Fruit fly (Drosophila melanogaster) whole organism, embryonic: ENCODE results near the gene CG43750.
A peak's percentile ranks its signal among the peaks of the same experiment; 100 is the strongest.

Experiments
- Ada2b ChIP-seq: fragments of 200-800 bp; sonication (Bioruptor generic); IDR thresholded peaks from 2 replicates; pipeline ENCODE4 v1.3.6; 2022; ENCODE audit warnings: missing biosample characterization, missing genetic modification characterization
- Awh ChIP-seq: fragments of 200-800 bp; sonication (Bioruptor generic); IDR thresholded peaks from 2 replicates; pipeline ENCODE4, ENCODE4 v1.3.6; 2022; ENCODE audit warnings: missing biosample characterization, missing genetic modification characterization
- Bgb ChIP-seq: fragments of 200-800 bp; sonication (Bioruptor generic); IDR thresholded peaks from 2 replicates; pipeline ENCODE4 v1.3.6; 2022; ENCODE audit warnings: missing biosample characterization, missing genetic modification characterization; ENCODE audit not compliant: partially characterized antibody
- C15 ChIP-seq: fragments of 200-800 bp; sonication (Bioruptor generic); IDR thresholded peaks from 3 replicates; pipeline ENCODE4 v1.3.6; 2022; ENCODE audit warnings: missing biosample characterization, missing genetic modification characterization
- CG10267 ChIP-seq: fragments of 200-800 bp; sonication (Bioruptor generic); optimal IDR thresholded peaks from 2 replicates; lab custom pipeline; 2018; ENCODE audit warnings: missing biosample characterization, mild to moderate bottlenecking, missing genetic modification characterization, moderate library complexity
- CG10565 ChIP-seq: fragments of 200-800 bp; sonication (Bioruptor generic); optimal IDR thresholded peaks from 3 replicates; lab custom pipeline; 2016; ENCODE audit warnings: missing biosample characterization, mild to moderate bottlenecking, missing genetic modification characterization
- CG11560 ChIP-seq: fragments of 200-800 bp; sonication (Bioruptor generic); IDR thresholded peaks from 3 replicates; pipeline ENCODE4 v1.3.6; 2022; ENCODE audit warnings: missing biosample characterization, missing genetic modification characterization
- CG11723 ChIP-seq: fragments of 200-800 bp; sonication (Bioruptor generic); optimal IDR thresholded peaks from 2 replicates; lab custom pipeline; 2017; ENCODE audit warnings: missing biosample characterization, mild to moderate bottlenecking, missing genetic modification characterization
- CG12071 ChIP-seq: fragments of 200-800 bp; sonication (Bioruptor generic); optimal IDR thresholded peaks from 3 replicates; lab custom pipeline; 2018; ENCODE audit warnings: missing biosample characterization, mild to moderate bottlenecking, missing genetic modification characterization
- CG12659 ChIP-seq: fragments of 200-800 bp; sonication (Bioruptor generic); optimal IDR thresholded peaks from 3 replicates; lab custom pipeline; 2017; ENCODE audit warnings: mild to moderate bottlenecking, missing biosample characterization, missing genetic modification reagents, missing genetic modification characterization
- CG13624 ChIP-seq: fragments of 200-800 bp; sonication (Bioruptor generic); optimal IDR thresholded peaks from 2 replicates; lab custom pipeline; 2016; ENCODE audit warnings: missing biosample characterization, missing genetic modification characterization
- CG13894 ChIP-seq: fragments of 200-800 bp; sonication (Bioruptor generic); optimal IDR thresholded peaks from 3 replicates; lab custom pipeline; 2018; ENCODE audit warnings: missing biosample characterization, mild to moderate bottlenecking, missing genetic modification characterization, moderate library complexity
- CG14667 ChIP-seq: fragments of 200-800 bp; sonication (Bioruptor generic); IDR thresholded peaks from 2 replicates; pipeline ENCODE4 v1.3.6; 2022; ENCODE audit warnings: missing biosample characterization, missing genetic modification characterization
- CG15073 ChIP-seq: fragments of 200-800 bp; sonication (Bioruptor generic); optimal IDR thresholded peaks from 2 replicates; lab custom pipeline; 2016; ENCODE audit warnings: missing biosample characterization, missing genetic modification characterization
- CG15479 ChIP-seq: fragments of 200-800 bp; sonication (Bioruptor generic); optimal IDR thresholded peaks from 3 replicates; lab custom pipeline; 2019; ENCODE audit warnings: missing biosample characterization, mild to moderate bottlenecking, missing genetic modification characterization, moderate library complexity
- CG17568 ChIP-seq: fragments of 200-800 bp; sonication (Bioruptor generic); optimal IDR thresholded peaks from 2 replicates; lab custom pipeline; 2018; ENCODE audit warnings: missing biosample characterization, mild to moderate bottlenecking, missing genetic modification characterization, moderate library complexity
- CG2678 ChIP-seq: fragments of 200-800 bp; sonication (Bioruptor generic); optimal IDR thresholded peaks from 3 replicates; lab custom pipeline; 2019; ENCODE audit warnings: missing biosample characterization, mild to moderate bottlenecking, missing genetic modification characterization, moderate library complexity
- CG31224 ChIP-seq: fragments of 200-800 bp; sonication (Bioruptor generic); IDR thresholded peaks from 2 replicates; pipeline ENCODE4 v1.3.6; 2022; ENCODE audit warnings: missing biosample characterization, missing genetic modification characterization
- CG31365 ChIP-seq: fragments of 200-800 bp; sonication (Bioruptor generic); optimal IDR thresholded peaks from 2 replicates; lab custom pipeline; 2018; ENCODE audit warnings: missing biosample characterization, mild to moderate bottlenecking, missing genetic modification characterization
- CG3995 ChIP-seq: fragments of 200-800 bp; sonication (Bioruptor generic); optimal IDR thresholded peaks from 3 replicates; lab custom pipeline; 2016; ENCODE audit warnings: missing biosample characterization, missing genetic modification characterization
- CG4404 ChIP-seq: fragments of 200-800 bp; sonication (Bioruptor generic); IDR thresholded peaks from 2 replicates; pipeline ENCODE4 v1.3.6; 2022; ENCODE audit warnings: missing biosample characterization, missing genetic modification characterization
- CG5953 ChIP-seq: fragments of 200-800 bp; sonication (Bioruptor generic); IDR thresholded peaks from 2 replicates; pipeline ENCODE4 v1.3.6; 2022; ENCODE audit warnings: missing biosample characterization, missing genetic modification characterization
- CG6683 ChIP-seq: fragments of 200-800 bp; sonication (Bioruptor generic); optimal IDR thresholded peaks from 2 replicates; lab custom pipeline; 2017; ENCODE audit warnings: missing biosample characterization, mild to moderate bottlenecking, missing genetic modification characterization, missing genetic modification reagents
- CG7556 ChIP-seq: fragments of 200-800 bp; sonication (Bioruptor generic); optimal IDR thresholded peaks from 2 replicates; lab custom pipeline; 2017; ENCODE audit warnings: missing biosample characterization, mild to moderate bottlenecking, missing genetic modification characterization
- CG7786 ChIP-seq: fragments of 200-800 bp; sonication (Bioruptor generic); optimal IDR thresholded peaks from 2 replicates; lab custom pipeline; 2016; ENCODE audit warnings: missing biosample characterization, missing genetic modification characterization
- CG9932 ChIP-seq: fragments of 200-800 bp; sonication (Bioruptor generic); IDR thresholded peaks from 2 replicates; pipeline ENCODE4 v1.3.6; 2022; ENCODE audit warnings: missing biosample characterization, missing genetic modification characterization
- Deaf1 ChIP-seq: fragments of 200-800 bp; optimal IDR thresholded peaks from 3 replicates; lab custom pipeline; 2019; ENCODE audit warnings: missing biosample characterization, mild to moderate bottlenecking, missing genetic modification characterization, moderate library complexity
- Fer2 ChIP-seq: fragments of 200-800 bp; sonication (Bioruptor generic); optimal IDR thresholded peaks from 2 replicates; lab custom pipeline; 2018; ENCODE audit warnings: missing biosample characterization, mild to moderate bottlenecking, missing genetic modification characterization, moderate library complexity
- HHEX ChIP-seq: fragments of 200-800 bp; sonication (Bioruptor generic); optimal IDR thresholded peaks from 3 replicates; lab custom pipeline; 2017; ENCODE audit warnings: missing biosample characterization, mild to moderate bottlenecking, missing genetic modification characterization, missing genetic modification reagents
- Lhr ChIP-seq: fragments of 200-800 bp; sonication (Bioruptor generic); optimal IDR thresholded peaks from 3 replicates; lab custom pipeline; 2017; ENCODE audit warnings: mild to moderate bottlenecking, missing biosample characterization, missing genetic modification reagents, missing genetic modification characterization
- Lpt ChIP-seq: fragments of >200 bp; optimal IDR thresholded peaks from 2 replicates; lab custom pipeline; 2018; ENCODE audit warnings: missing biosample characterization, missing genetic modification characterization
- MESR4 ChIP-seq: fragments of 200-800 bp; sonication (Bioruptor generic); optimal IDR thresholded peaks from 2 replicates; lab custom pipeline; 2018; ENCODE audit warnings: missing biosample characterization, mild to moderate bottlenecking, missing genetic modification characterization, moderate library complexity
- Max ChIP-seq: fragments of 200-800 bp; sonication (Bioruptor generic); optimal IDR thresholded peaks from 2 replicates; lab custom pipeline; 2016; ENCODE audit warnings: missing biosample characterization, mild to moderate bottlenecking, missing genetic modification characterization
- NK7.1 ChIP-seq: fragments of 200-800 bp; sonication (Bioruptor generic); optimal IDR thresholded peaks from 3 replicates; lab custom pipeline; 2016; ENCODE audit warnings: missing biosample characterization, missing genetic modification characterization
- Rfx ChIP-seq: fragments of 200-800 bp; sonication (Bioruptor generic); IDR thresholded peaks from 2 replicates; pipeline ENCODE4 v1.3.6; 2022; ENCODE audit warnings: missing biosample characterization, missing genetic modification characterization
- TFAM ChIP-seq: fragments of 200-800 bp; sonication (Bioruptor generic); optimal IDR thresholded peaks from 2 replicates; lab custom pipeline; 2017; ENCODE audit warnings: missing biosample characterization, missing genetic modification characterization, inconsistent platforms
- amos ChIP-seq: fragments of 200-800 bp; sonication (Bioruptor generic); IDR thresholded peaks from 2 replicates; pipeline ENCODE4 v1.3.6; 2022; ENCODE audit warnings: missing biosample characterization, missing genetic modification characterization; ENCODE audit not compliant: partially characterized antibody
- ap ChIP-seq: fragments of 200-800 bp; sonication (Bioruptor generic); IDR thresholded peaks from 2 replicates; pipeline ENCODE4 v1.3.6; 2022; ENCODE audit warnings: missing biosample characterization, missing genetic modification characterization
- cad ChIP-seq: fragments of >200 bp; optimal IDR thresholded peaks from 2 replicates; lab custom pipeline; 2017; ENCODE audit warnings: missing biosample characterization, missing genetic modification characterization
- crc ChIP-seq: fragments of 200-800 bp; sonication (Bioruptor generic); optimal IDR thresholded peaks from 2 replicates; lab custom pipeline; 2016; ENCODE audit warnings: missing biosample characterization, missing genetic modification characterization
- ems ChIP-seq: fragments of 200-800 bp; sonication (Bioruptor generic); optimal IDR thresholded peaks from 3 replicates; lab custom pipeline; 2016; ENCODE audit warnings: missing biosample characterization, missing genetic modification characterization
- gsb-n ChIP-seq: fragments of 200-800 bp; sonication (Bioruptor generic); optimal IDR thresholded peaks from 3 replicates; lab custom pipeline; 2018; ENCODE audit warnings: missing biosample characterization, mild to moderate bottlenecking, missing genetic modification characterization
- h ChIP-seq: fragments of >200 bp; optimal IDR thresholded peaks from 2 replicates; lab custom pipeline; 2017
- jumu ChIP-seq: fragments of 200-800 bp; sonication (Bioruptor generic); optimal IDR thresholded peaks from 3 replicates; lab custom pipeline; 2016; ENCODE audit warnings: missing biosample characterization, missing genetic modification characterization
- mam ChIP-seq: fragments of 200-800 bp; sonication (Bioruptor generic); optimal IDR thresholded peaks from 3 replicates; lab custom pipeline; 2016; ENCODE audit warnings: missing biosample characterization, missing genetic modification characterization
- onecut ChIP-seq: fragments of 200-800 bp; sonication (Bioruptor generic); IDR thresholded peaks from 2 replicates; pipeline ENCODE4 v1.3.6; 2022; ENCODE audit warnings: missing biosample characterization, missing genetic modification characterization
- peb ChIP-seq: fragments of 200-800 bp; sonication (Bioruptor generic); IDR thresholded peaks from 2 replicates; pipeline ENCODE4 v1.3.6; 2022; ENCODE audit warnings: missing biosample characterization, missing genetic modification characterization
- ro ChIP-seq: fragments of 200-800 bp; sonication (Bioruptor generic); IDR thresholded peaks from 2 replicates; pipeline ENCODE4 v1.3.6; 2022; ENCODE audit warnings: missing biosample characterization, missing genetic modification characterization
- sim ChIP-seq: fragments of 200-800 bp; sonication (Bioruptor generic); IDR thresholded peaks from 2 replicates; pipeline ENCODE4 v1.3.6; 2022; ENCODE audit warnings: missing biosample characterization, missing genetic modification characterization
- slou ChIP-seq: fragments of 200-800 bp; sonication (Bioruptor generic); optimal IDR thresholded peaks from 3 replicates; lab custom pipeline; 2016; ENCODE audit warnings: missing biosample characterization, missing genetic modification characterization
- sr ChIP-seq: fragments of 200-800 bp; sonication (Bioruptor generic); IDR thresholded peaks from 3 replicates; pipeline ENCODE4 v1.3.6; 2022; ENCODE audit warnings: missing biosample characterization, missing genetic modification characterization
- trh ChIP-seq: fragments of 200-800 bp; sonication (Bioruptor generic); optimal IDR thresholded peaks from 2 replicates; lab custom pipeline; 2016; ENCODE audit warnings: missing biosample characterization, missing genetic modification characterization

Gene CG43750

DNA sequence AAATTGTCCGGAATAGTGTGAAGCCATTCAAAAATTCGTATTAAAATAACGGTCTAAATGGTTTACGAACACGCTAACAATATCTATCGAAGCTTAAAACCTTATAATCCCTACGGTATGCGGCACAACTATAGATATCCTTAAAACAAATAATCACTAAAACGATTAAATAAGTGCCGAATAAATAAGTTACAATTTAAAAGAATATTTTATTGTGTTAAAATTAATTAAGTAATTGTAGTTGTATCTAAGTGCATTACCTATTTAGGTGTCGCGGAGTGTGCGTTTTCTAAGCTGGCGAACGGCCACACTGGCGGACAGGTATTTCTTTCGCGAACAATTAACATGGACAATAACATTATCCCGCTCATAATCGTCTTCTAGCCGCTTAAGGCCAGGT, 9.7 kb downstream of the CG43750 start, which contains the start of gene Eogt (continued):
- peak; percentile 60 for TF ChIP-seq CG15073 (GFP tag; lab: Kevin White, UChicago)
- peak; percentile 55 for TF ChIP-seq CG7786
- TF ChIP-seq Lpt (GFP tag; lab: Kevin White, UChicago), result no peak
- TF ChIP-seq Lhr (GFP tag; lab: Kevin White, UChicago), result peak; percentile 91
- peak; percentile 49 for TF ChIP-seq crc (GFP tag; lab: Kevin White, UChicago)
- peak; percentile 53 for TF ChIP-seq jumu (GFP tag; lab: Kevin White, UChicago)
- TF ChIP-seq Ada2b (GFP tag; lab: Robert Waterston, UW), result peak; percentile 95
- peak; percentile 92 for TF ChIP-seq ro (GFP tag; lab: Robert Waterston, UW)
- peak; percentile 92 for TF ChIP-seq sim (GFP tag; lab: Robert Waterston, UW)
- peak; percentile 54 for TF ChIP-seq CG10565 (GFP tag; lab: Kevin White, UChicago)
- no peak for TF ChIP-seq CG17568 (GFP tag; lab: Kevin White, UChicago)
- TF ChIP-seq CG31224 (GFP tag; lab: Robert Waterston, UW), result peak; percentile 90
- peak; percentile 96 for TF ChIP-seq CG4404 (GFP tag; lab: Robert Waterston, UW)
- peak; percentile 68 for TF ChIP-seq CG6683
- TF ChIP-seq CG3995 (GFP tag; lab: Kevin White, UChicago), result peak; percentile 26
- peak; percentile 95 for TF ChIP-seq CG14667 (GFP tag; lab: Robert Waterston, UW)
- peak; percentile 97 for TF ChIP-seq Rfx
- no peak for TF ChIP-seq MESR4
- TF ChIP-seq TFAM (GFP tag; lab: Kevin White, UChicago), result peak; percentile 41
- no peak for TF ChIP-seq h (lab: Kevin White, UChicago)
- TF ChIP-seq Deaf1, result peak; percentile 69
- peak; percentile 85 for TF ChIP-seq Fer2 (tag; lab: Kevin White, UChicago)
- peak; percentile 95 for TF ChIP-seq CG9932 (GFP tag; lab: Robert Waterston, UW)
- TF ChIP-seq CG10267 (tag; lab: Kevin White, UChicago), result peak; percentile 87
- peak; percentile 80 for TF ChIP-seq HHEX
- TF ChIP-seq CG7556 (GFP tag; lab: Kevin White, UChicago), result peak; percentile 89
- TF ChIP-seq CG13894, result peak; percentile 85
- peak; percentile 56 for TF ChIP-seq CG12071 (GFP tag; lab: Kevin White, UChicago)
- peak; percentile 90 for TF ChIP-seq onecut
- TF ChIP-seq CG12659 (GFP tag; lab: Kevin White, UChicago), result peak; percentile 95
- TF ChIP-seq C15 (GFP tag; lab: Robert Waterston, UW), result peak; percentile 71; the same call in 1 of the 3 replicates
- peak; percentile 75 for TF ChIP-seq CG11723 (GFP tag; lab: Kevin White, UChicago)
- TF ChIP-seq Awh, result peak; percentile 96
- TF ChIP-seq mam, result peak; percentile 83
- no peak for TF ChIP-seq amos (GFP tag; lab: Robert Waterston, UW)
- TF ChIP-seq CG2678, result peak; percentile 92
- TF ChIP-seq trh (GFP tag; lab: Kevin White, UChicago), result peak; percentile 82
- TF ChIP-seq sr (GFP tag; lab: Robert Waterston, UW), result peak; percentile 82; the same call in 2 of the 3 replicates
- TF ChIP-seq gsb-n (tag; lab: Kevin White, UChicago), result peak; percentile 94
- peak; percentile 80 for TF ChIP-seq ems (GFP tag; lab: Kevin White, UChicago)
- TF ChIP-seq ap (GFP tag; lab: Robert Waterston, UW), result peak; percentile 96
- TF ChIP-seq CG11560 (tag; lab: Robert Waterston, UW), result peak; percentile 86
- no peak for TF ChIP-seq Bgb (GFP tag; lab: Robert Waterston, UW)
- TF ChIP-seq cad (GFP tag; lab: Kevin White, UChicago), result no peak
- TF ChIP-seq NK7.1 (GFP tag; lab: Kevin White, UChicago), result no peak
- peak; percentile 80 for TF ChIP-seq Max (GFP tag; lab: Kevin White, UChicago)
- peak; percentile 49 for TF ChIP-seq CG31365 (tag; lab: Kevin White, UChicago)
- peak; percentile 94 for TF ChIP-seq peb (GFP tag; lab: Robert Waterston, UW)
- TF ChIP-seq CG15479 (GFP tag; lab: Kevin White, UChicago), result peak; percentile 27
- TF ChIP-seq slou (GFP tag; lab: Kevin White, UChicago), result peak; percentile 76
- TF ChIP-seq CG5953 (GFP tag; lab: Robert Waterston, UW), result peak; percentile 94
- peak; percentile 63 for TF ChIP-seq CG13624 (GFP tag; lab: Kevin White, UChicago)
